Worm (Caenorhabditis elegans) whole organism, L2 larva: ENCODE measurements around the gene dyrb-1.

Experiments used
- C34F6.9 ChIP-seq: fragments of 150-350 bp; optimal IDR thresholded peaks from 2 replicates; lab custom pipeline; 2014; ENCODE audit warnings: missing biosample characterization, missing genetic modification characterization
- R02D3.7 ChIP-seq: fragments of 150-350 bp; optimal IDR thresholded peaks from 2 replicates; lab custom pipeline; 2014; ENCODE audit warnings: missing biosample characterization, missing genetic modification characterization
- aly-2 ChIP-seq: fragments of 150-350 bp; optimal IDR thresholded peaks from 2 replicates; lab custom pipeline; 2014; ENCODE audit warnings: missing biosample characterization, missing genetic modification characterization
- ama-1 ChIP-seq: fragments of 150-350 bp; optimal IDR thresholded peaks from 2 replicates; lab custom pipeline; 2018; ENCODE audit warnings: inconsistent platforms
- blmp-1 ChIP-seq: sonication (generic microtip); optimal IDR thresholded peaks from 2 replicates; lab custom pipeline; 2017; ENCODE audit warnings: missing genetic modification characterization, mild to moderate bottlenecking, missing compliant biosample characterization, antibody characterized with exemption, moderate library complexity; ENCODE audit not compliant: insufficient read depth
- ceh-16 ChIP-seq: fragments of 150-350 bp; optimal IDR thresholded peaks from 2 replicates; lab custom pipeline; 2014; ENCODE audit warnings: missing biosample characterization, missing genetic modification characterization
- ceh-82 ChIP-seq: fragments of 150-350 bp; optimal IDR thresholded peaks from 2 replicates; lab custom pipeline; 2014; ENCODE audit warnings: missing biosample characterization, missing genetic modification characterization
- crh-2 ChIP-seq: sonication (generic microtip); optimal IDR thresholded peaks from 2 replicates; lab custom pipeline; 2017; ENCODE audit warnings: missing biosample characterization, missing genetic modification characterization
- dmd-4 ChIP-seq: sonication (generic microtip); optimal IDR thresholded peaks from 2 replicates; lab custom pipeline; 2017; ENCODE audit warnings: missing biosample characterization, missing genetic modification characterization
- fos-1 ChIP-seq: fragments of 150-350 bp; optimal IDR thresholded peaks from 2 replicates; lab custom pipeline; 2014; ENCODE audit warnings: missing biosample characterization, missing genetic modification characterization
- lin-11 ChIP-seq: fragments of 150-350 bp; sonication (generic microtip); optimal IDR thresholded peaks from 2 replicates; lab custom pipeline; 2014; ENCODE audit warnings: missing biosample characterization, missing genetic modification characterization, inconsistent platforms, mixed read lengths
- lin-39 ChIP-seq: fragments of 150-350 bp; optimal IDR thresholded peaks from 2 replicates; lab custom pipeline; 2014; ENCODE audit warnings: missing biosample characterization, missing genetic modification reagents, missing genetic modification characterization
- lsy-2 ChIP-seq, 2 experiments: fragments of 150-350 bp in 1 of 2; sonication (generic microtip) in 1 of 2; optimal IDR thresholded peaks; 2 replicates each; lab custom pipeline; 2014 to 2017; ENCODE audit warnings: missing biosample characterization in 2 of 2, missing genetic modification characterization in 2 of 2
- mab-5 ChIP-seq: fragments of 150-350 bp; optimal IDR thresholded peaks from 2 replicates; lab custom pipeline; 2014; ENCODE audit warnings: missing biosample characterization, missing genetic modification characterization
- mbf-1 ChIP-seq: sonication (generic microtip); optimal IDR thresholded peaks from 2 replicates; lab custom pipeline; 2017; ENCODE audit warnings: missing biosample characterization, missing genetic modification characterization
- mdl-1 ChIP-seq, 2 experiments: fragments of 150-350 bp in 1 of 2; sonication (generic microtip) in 1 of 2; optimal IDR thresholded peaks; 2 replicates each; lab custom pipeline; 2017; ENCODE audit warnings: missing biosample characterization in 2 of 2, missing genetic modification characterization in 2 of 2
- nhr-11 ChIP-seq: fragments of 150-350 bp; optimal IDR thresholded peaks from 2 replicates; lab custom pipeline; 2014; ENCODE audit warnings: missing biosample characterization, missing genetic modification characterization
- nhr-12 ChIP-seq: fragments of 150-350 bp; optimal IDR thresholded peaks from 2 replicates; lab custom pipeline; 2014; ENCODE audit warnings: missing biosample characterization, missing genetic modification characterization
- nhr-129 ChIP-seq: fragments of 150-350 bp; optimal IDR thresholded peaks from 2 replicates; lab custom pipeline; 2014; ENCODE audit warnings: missing biosample characterization, missing genetic modification characterization
- nhr-23 ChIP-seq: fragments of 150-350 bp; optimal IDR thresholded peaks from 2 replicates; lab custom pipeline; 2014; ENCODE audit warnings: missing biosample characterization, missing genetic modification reagents, missing genetic modification characterization
- nhr-237 ChIP-seq: fragments of 150-350 bp; optimal IDR thresholded peaks from 2 replicates; lab custom pipeline; 2014; ENCODE audit warnings: missing biosample characterization, missing genetic modification characterization
- nhr-25 ChIP-seq: fragments of 150-350 bp; sonication (generic microtip); optimal IDR thresholded peaks from 3 replicates; lab custom pipeline; 2014; ENCODE audit warnings: missing biosample characterization, missing genetic modification characterization
- nhr-6 ChIP-seq: fragments of 150-350 bp; optimal IDR thresholded peaks from 2 replicates; lab custom pipeline; 2014; ENCODE audit warnings: missing biosample characterization, missing genetic modification characterization
- peb-1 ChIP-seq: fragments of 150-350 bp; optimal IDR thresholded peaks from 2 replicates; lab custom pipeline; 2014; ENCODE audit warnings: missing biosample characterization, missing genetic modification characterization
- sma-3 ChIP-seq: sonication (generic microtip); optimal IDR thresholded peaks from 2 replicates; lab custom pipeline; 2016; ENCODE audit warnings: missing genetic modification reagents, missing genetic modification characterization, missing compliant biosample characterization
- sma-9 ChIP-seq, 2 experiments: fragments of 150-350 bp in 1 of 2; sonication (generic microtip) in 1 of 2; optimal IDR thresholded peaks; 2 replicates each; lab custom pipeline; 2014 to 2016; ENCODE audit warnings: missing genetic modification characterization in 2 of 2, mild to moderate bottlenecking in 1 of 2, missing biosample characterization in 1 of 2, missing compliant biosample characterization in 1 of 2, missing genetic modification reagents in 1 of 2, moderate library complexity in 1 of 2
- snpc-4 ChIP-seq: fragments of 150-350 bp; optimal IDR thresholded peaks from 2 replicates; lab custom pipeline; 2014; ENCODE audit warnings: missing biosample characterization, missing genetic modification characterization
- unc-62 ChIP-seq: fragments of 150-350 bp; optimal IDR thresholded peaks from 2 replicates; lab custom pipeline; 2014; ENCODE audit warnings: missing biosample characterization, missing genetic modification reagents, missing genetic modification characterization
- zag-1 ChIP-seq: fragments of 150-350 bp; optimal IDR thresholded peaks from 2 replicates; lab custom pipeline; 2014; ENCODE audit warnings: missing biosample characterization, missing genetic modification characterization
- ztf-1 ChIP-seq: fragments of 200-800 bp; sonication (Bioruptor generic); conservative IDR thresholded peaks from 2 replicates; pipeline ENCODE4 v1.3.6; 2022; ENCODE audit warnings: missing genetic modification characterization, missing compliant biosample characterization
- ztf-4 ChIP-seq: fragments of 150-350 bp; optimal IDR thresholded peaks from 2 replicates; lab custom pipeline; 2014; ENCODE audit warnings: missing biosample characterization, missing genetic modification characterization

dyrb-1 gene

DNA sequence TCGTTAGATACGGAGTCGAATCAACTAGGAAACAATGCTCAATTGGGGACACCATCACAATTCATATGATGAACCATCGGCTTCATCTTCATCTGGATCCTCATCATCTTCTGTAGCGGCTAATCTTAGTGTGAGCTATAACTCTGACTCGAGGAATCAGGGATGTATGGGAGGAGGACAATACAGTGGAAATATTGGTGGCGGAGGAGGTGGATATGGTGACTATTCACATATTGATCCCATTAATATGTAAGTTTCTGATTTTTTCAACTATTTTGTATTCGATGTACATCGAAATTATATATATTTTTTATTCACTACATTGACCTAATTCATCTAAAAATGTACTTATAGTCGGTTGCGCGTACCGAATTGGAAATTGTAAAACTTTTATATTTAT is 20.4 kb upstream of the dyrb-1 start:
- TF ChIP-seq ama-1 (lab: Kevin White, UChicago) (peak; percentile 70), nhr-23 (no peak)

- TF ChIP-seq ceh-16 (tag; lab: Kevin White, UChicago) = no peak
- no peak for TF ChIP-seq crh-2
- no peak for TF ChIP-seq peb-1 (tag; lab: Kevin White, UChicago)
- no peak for TF ChIP-seq mab-5 (tag; lab: Kevin White, UChicago)
- no peak for TF ChIP-seq ztf-1 (GFP tag; lab: Robert Waterston, UW)
- TF ChIP-seq fos-1 (tag; lab: Kevin White, UChicago) = peak; percentile 96
- TF ChIP-seq nhr-23 = no peak
- TF ChIP-seq blmp-1 (tag; lab: Kevin White, UChicago) = peak; percentile 16
- TF ChIP-seq unc-62 (GFP tag; lab: Kevin White, UChicago) = no peak
- no peak for TF ChIP-seq ceh-82 (tag; lab: Kevin White, UChicago)
These were observed 20.0 kb upstream of the dyrb-1 start for ce11 chrII:9126965-9127364.

DNA sequence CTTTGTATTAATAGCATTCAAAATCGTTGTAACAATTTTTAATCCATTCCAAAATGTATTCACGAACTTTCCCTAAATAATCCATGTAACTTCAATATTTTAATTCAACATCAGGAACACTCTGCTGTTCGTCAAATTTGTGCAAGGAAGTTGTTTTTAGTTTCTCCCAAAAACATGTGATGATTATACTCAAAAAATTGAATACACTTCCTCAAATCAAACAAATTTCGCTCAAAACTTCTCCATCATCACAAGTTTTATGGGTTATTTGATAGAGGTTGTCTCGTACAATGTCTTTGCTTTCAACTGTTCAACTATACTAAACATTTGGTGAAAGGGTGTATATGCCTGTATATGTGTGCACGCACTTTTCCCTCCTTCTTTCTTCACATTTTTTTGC is 18.1 kb upstream of the dyrb-1 start:
- TF ChIP-seq nhr-6 (tag; lab: Kevin White, UChicago) (no peak), nhr-237 (tag; lab: Kevin White, UChicago) (no peak), fos-1 (tag; lab: Kevin White, UChicago) (peak; percentile 48), snpc-4 (tag; lab: Kevin White, UChicago) (no peak), mab-5 (tag; lab: Kevin White, UChicago) (no peak)
- TF ChIP-seq, all 48 proteins: peak for 1

DNA sequence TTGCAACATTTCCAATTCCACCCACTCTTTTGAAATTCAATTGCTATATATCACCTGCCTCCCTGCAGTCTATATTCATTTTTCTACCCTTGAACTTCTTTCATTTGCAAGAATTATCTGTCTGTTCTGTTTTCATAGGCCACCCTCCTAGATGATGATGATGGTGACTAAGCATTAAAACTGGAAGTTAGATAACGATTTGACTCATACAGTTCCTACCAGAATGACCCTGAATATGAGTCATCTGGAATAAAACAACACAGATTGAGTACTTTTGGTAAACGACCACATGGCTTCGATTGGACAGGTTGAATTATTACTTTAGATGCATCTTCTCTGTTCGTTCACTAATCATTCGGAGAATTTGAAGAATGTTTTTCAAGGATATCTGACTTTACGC is 17.4 kb upstream of the dyrb-1 start:
- TF ChIP-seq nhr-6 (tag; lab: Kevin White, UChicago) = no peak
- peak; percentile 51 for TF ChIP-seq sma-3
- TF ChIP-seq fos-1 (tag; lab: Kevin White, UChicago) = peak; percentile 50

DNA sequence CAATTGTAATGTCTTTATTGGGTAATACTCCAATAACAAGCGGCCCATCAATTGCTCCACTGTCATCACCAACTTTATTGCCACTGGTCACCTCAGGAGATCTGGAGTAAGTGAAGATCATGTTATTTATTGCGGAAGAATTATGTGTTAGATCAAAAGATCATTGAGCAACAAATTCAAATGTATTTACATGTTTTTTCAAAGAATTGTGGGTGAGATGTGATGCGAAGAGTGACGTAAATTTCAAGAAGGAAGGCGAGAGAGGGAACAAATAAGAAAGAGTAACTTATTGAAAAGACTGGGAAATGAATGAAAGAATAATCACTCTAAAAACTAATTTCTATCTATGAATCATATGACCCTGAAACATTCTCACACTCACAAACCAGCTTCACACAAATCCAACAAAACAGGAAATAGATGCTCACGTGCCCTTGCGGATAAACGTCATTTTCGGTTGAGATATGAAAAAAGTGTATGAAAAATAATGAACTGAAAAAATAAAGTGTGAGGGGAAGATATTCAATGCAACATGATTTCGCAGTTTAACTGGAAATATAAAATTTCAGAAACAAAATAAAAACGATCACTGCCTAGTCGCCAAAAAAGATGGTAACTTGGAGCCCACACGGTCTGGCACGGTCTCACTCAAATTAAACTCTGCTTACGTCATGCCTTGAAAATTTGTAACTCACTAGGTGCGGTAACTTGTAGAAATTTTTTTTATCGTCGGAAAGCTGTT is 14.0 kb upstream of the dyrb-1 start:
- TF ChIP-seq nhr-129 (tag; lab: Kevin White, UChicago) (no peak), nhr-237 (tag; lab: Kevin White, UChicago) (no peak), sma-9 (GFP tag; optimal IDR thresholded peaks at IDR 0.05; lab: Kevin White, UChicago) (peak; percentile 42), sma-9 (tag; optimal IDR thresholded peaks at IDR 0.05; lab: Kevin White, UChicago) (no peak), lsy-2 (tag; optimal IDR thresholded peaks at IDR 0.05; lab: Kevin White, UChicago) (peak in 1 of 2 experiments; percentile 6), ztf-4 (tag; lab: Kevin White, UChicago) (peak; percentile 25)

ce11 chrII:9120329-9120728 is 13.4 kb upstream of the dyrb-1 start:
- no peak for TF ChIP-seq ztf-4 (tag; lab: Kevin White, UChicago)
- TF ChIP-seq zag-1 = no peak
- TF ChIP-seq nhr-6 (tag; lab: Kevin White, UChicago) = no peak
- TF ChIP-seq lin-39 = no peak
- no peak for TF ChIP-seq dmd-4 (tag; lab: Kevin White, UChicago)
- no peak for TF ChIP-seq nhr-23
- TF ChIP-seq nhr-25 (tag; lab: Kevin White, UChicago) = no peak
- TF ChIP-seq mdl-1 (tag; optimal IDR thresholded peaks at IDR 0.05; lab: Kevin White, UChicago) = no peak
- no peak for TF ChIP-seq ceh-82 (tag; lab: Kevin White, UChicago)
- TF ChIP-seq C34F6.9 (tag; lab: Kevin White, UChicago) = no peak
- TF ChIP-seq aly-2 (tag; lab: Kevin White, UChicago) = no peak
- no peak for TF ChIP-seq ceh-16 (tag; lab: Kevin White, UChicago)
- no peak for TF ChIP-seq R02D3.7 (tag; lab: Kevin White, UChicago)
- TF ChIP-seq nhr-11 = no peak
- TF ChIP-seq lsy-2 (tag; optimal IDR thresholded peaks at IDR 0.05; lab: Kevin White, UChicago) = no peak
- TF ChIP-seq nhr-12 (tag; lab: Kevin White, UChicago) = no peak
- no peak for TF ChIP-seq lin-11
- no peak for TF ChIP-seq mbf-1
